Fruit fly (Drosophila melanogaster) whole organism, embryonic: ENCODE measurements around the gene APC4.

Experiments used
- Antp ChIP-seq: fragments of 200-800 bp; sonication (Bioruptor generic); optimal IDR thresholded peaks from 3 replicates; lab custom pipeline; 2016; ENCODE audit warnings: missing biosample characterization, missing genetic modification characterization
- CG11560 ChIP-seq: fragments of 200-800 bp; sonication (Bioruptor generic); IDR thresholded peaks from 3 replicates; pipeline ENCODE4 v1.3.6; 2022; ENCODE audit warnings: missing biosample characterization, missing genetic modification characterization
- CG12104 ChIP-seq: fragments of 200-800 bp; sonication (Bioruptor generic); optimal IDR thresholded peaks from 3 replicates; lab custom pipeline; 2016; ENCODE audit warnings: missing biosample characterization, missing genetic modification characterization
- CG12236 ChIP-seq: fragments of 200-800 bp; sonication (Bioruptor generic); optimal IDR thresholded peaks from 2 replicates; lab custom pipeline; 2016; ENCODE audit warnings: missing biosample characterization, missing genetic modification characterization
- CG13123 ChIP-seq: fragments of 200-800 bp; sonication (Bioruptor generic); optimal IDR thresholded peaks from 2 replicates; lab custom pipeline; 2016; ENCODE audit warnings: missing biosample characterization, missing genetic modification characterization
- CG13624 ChIP-seq: fragments of 200-800 bp; sonication (Bioruptor generic); optimal IDR thresholded peaks from 2 replicates; lab custom pipeline; 2016; ENCODE audit warnings: missing biosample characterization, missing genetic modification characterization
- CG14014 ChIP-seq: fragments of 200-800 bp; sonication (Bioruptor generic); IDR thresholded peaks from 2 replicates; pipeline ENCODE4 v1.3.6; 2022; ENCODE audit warnings: missing biosample characterization, missing genetic modification characterization
- CG14710 ChIP-seq: fragments of 200-800 bp; sonication (Bioruptor generic); optimal IDR thresholded peaks from 3 replicates; lab custom pipeline; 2019; ENCODE audit warnings: missing biosample characterization, mild to moderate bottlenecking, missing genetic modification characterization, moderate library complexity
- CG15479 ChIP-seq: fragments of 200-800 bp; sonication (Bioruptor generic); optimal IDR thresholded peaks from 3 replicates; lab custom pipeline; 2019; ENCODE audit warnings: missing biosample characterization, mild to moderate bottlenecking, missing genetic modification characterization, moderate library complexity
- CG15514 ChIP-seq: fragments of 200-800 bp; sonication (Bioruptor generic); optimal IDR thresholded peaks from 3 replicates; lab custom pipeline; 2017; ENCODE audit warnings: missing biosample characterization, missing genetic modification characterization, mild to moderate bottlenecking, moderate library complexity, missing genetic modification reagents
- CG17186 ChIP-seq: fragments of 200-800 bp; sonication (Bioruptor generic); optimal IDR thresholded peaks from 3 replicates; lab custom pipeline; 2017; ENCODE audit warnings: missing biosample characterization, missing genetic modification reagents, missing genetic modification characterization
- CG2875 ChIP-seq: fragments of 200-800 bp; sonication (Bioruptor generic); optimal IDR thresholded peaks from 2 replicates; lab custom pipeline; 2017; ENCODE audit warnings: missing biosample characterization, mild to moderate bottlenecking, missing genetic modification characterization, missing genetic modification reagents
- CG30431 ChIP-seq: fragments of 200-800 bp; sonication (Bioruptor generic); optimal IDR thresholded peaks from 2 replicates; lab custom pipeline; 2017; ENCODE audit warnings: missing biosample characterization, missing genetic modification characterization
- CG32767 ChIP-seq: fragments of 200-800 bp; sonication (Bioruptor generic); IDR thresholded peaks from 2 replicates; pipeline ENCODE4 v1.3.6; 2022; ENCODE audit warnings: missing biosample characterization, missing genetic modification characterization
- CG32772 ChIP-seq: fragments of 200-800 bp; sonication (Bioruptor generic); IDR thresholded peaks from 2 replicates; pipeline ENCODE4 v1.3.6; 2022; ENCODE audit warnings: missing biosample characterization, missing genetic modification characterization
- CG34376 ChIP-seq: fragments of 200-800 bp; sonication (Bioruptor generic); optimal IDR thresholded peaks from 2 replicates; lab custom pipeline; 2018; ENCODE audit warnings: missing biosample characterization, mild to moderate bottlenecking, missing genetic modification characterization
- CG42726 ChIP-seq: fragments of 200-800 bp; sonication (Bioruptor generic); IDR thresholded peaks from 2 replicates; pipeline ENCODE4 v1.3.6; 2022; ENCODE audit warnings: missing biosample characterization, missing genetic modification characterization; ENCODE audit not compliant: partially characterized antibody
- CG4360 ChIP-seq: fragments of 200-800 bp; sonication (Bioruptor generic); IDR thresholded peaks from 2 replicates; pipeline ENCODE4 v1.3.6; 2022; ENCODE audit warnings: missing biosample characterization, missing genetic modification characterization
- CG5180 ChIP-seq: fragments of 200-800 bp; sonication (Bioruptor generic); optimal IDR thresholded peaks from 3 replicates; lab custom pipeline; 2017; ENCODE audit warnings: missing biosample characterization, missing genetic modification characterization, mild to moderate bottlenecking, moderate library complexity, missing genetic modification reagents
- CG6254 ChIP-seq: fragments of 200-800 bp; sonication (Bioruptor generic); optimal IDR thresholded peaks from 3 replicates; lab custom pipeline; 2017; ENCODE audit warnings: mild to moderate bottlenecking, missing biosample characterization, missing genetic modification reagents, missing genetic modification characterization
- CG6791 ChIP-seq: fragments of 200-800 bp; sonication (Bioruptor generic); IDR thresholded peaks from 3 replicates; pipeline ENCODE4 v1.3.6; 2022; ENCODE audit warnings: missing biosample characterization, missing genetic modification characterization; ENCODE audit not compliant: partially characterized antibody
- CG8388 ChIP-seq: fragments of 200-800 bp; sonication (Bioruptor generic); optimal IDR thresholded peaks from 2 replicates; lab custom pipeline; 2019; ENCODE audit warnings: missing biosample characterization, mild to moderate bottlenecking, missing genetic modification characterization, moderate library complexity
- HLHmδ ChIP-seq: fragments of 200-800 bp; sonication (Bioruptor generic); optimal IDR thresholded peaks from 2 replicates; lab custom pipeline; 2018; ENCODE audit warnings: missing biosample characterization, mild to moderate bottlenecking, missing genetic modification characterization, moderate library complexity
- Hmr ChIP-seq: fragments of 200-800 bp; sonication (Bioruptor generic); optimal IDR thresholded peaks from 3 replicates; lab custom pipeline; 2017; ENCODE audit warnings: mild to moderate bottlenecking, missing biosample characterization, missing genetic modification reagents, missing genetic modification characterization
- Lpt ChIP-seq: fragments of >200 bp; optimal IDR thresholded peaks from 2 replicates; lab custom pipeline; 2018; ENCODE audit warnings: missing biosample characterization, missing genetic modification characterization
- Mad ChIP-seq: fragments of 200-800 bp; sonication (Bioruptor generic); optimal IDR thresholded peaks from 2 replicates; lab custom pipeline; 2016; ENCODE audit warnings: missing biosample characterization, missing genetic modification characterization
- Nf-YA ChIP-seq: fragments of 200-800 bp; sonication (Bioruptor generic); IDR thresholded peaks from 2 replicates; pipeline ENCODE4 v1.3.6; 2022; ENCODE audit warnings: missing biosample characterization, missing genetic modification characterization
- Oaz ChIP-seq: fragments of 200-800 bp; sonication (Bioruptor generic); IDR thresholded peaks from 2 replicates; pipeline ENCODE4 v1.3.6; 2022; ENCODE audit warnings: missing biosample characterization, missing genetic modification characterization
- Oli ChIP-seq: fragments of 200-800 bp; sonication (Bioruptor generic); optimal IDR thresholded peaks from 2 replicates; lab custom pipeline; 2018; ENCODE audit warnings: missing biosample characterization, mild to moderate bottlenecking, missing genetic modification characterization, moderate library complexity
- Tbp ChIP-seq: fragments of >200 bp; optimal IDR thresholded peaks from 2 replicates; lab custom pipeline; 2018; ENCODE audit warnings: missing biosample characterization, missing genetic modification characterization
- al ChIP-seq: fragments of 200-800 bp; sonication (Bioruptor generic); IDR thresholded peaks from 2 replicates; pipeline ENCODE4 v1.3.6; 2022; ENCODE audit warnings: missing biosample characterization, missing genetic modification characterization
- ara ChIP-seq: fragments of 200-800 bp; sonication (Bioruptor generic); IDR thresholded peaks from 2 replicates; pipeline ENCODE4 v1.3.6; 2022; ENCODE audit warnings: missing biosample characterization, missing genetic modification characterization
- bab2 ChIP-seq: fragments of 200-800 bp; sonication (Bioruptor generic); optimal IDR thresholded peaks from 2 replicates; lab custom pipeline; 2016; ENCODE audit warnings: missing biosample characterization, missing genetic modification characterization
- bowl ChIP-seq: fragments of 200-800 bp; sonication (Bioruptor generic); IDR thresholded peaks from 2 replicates; pipeline ENCODE4 v1.3.6; 2022; ENCODE audit warnings: missing biosample characterization, missing genetic modification characterization
- chif ChIP-seq, 2 experiments: fragments of 200-800 bp; sonication (Bioruptor generic); optimal IDR thresholded peaks; 3 replicates each; lab custom pipeline; 2016; ENCODE audit warnings: missing biosample characterization in 2 of 2, missing genetic modification characterization in 2 of 2
- chn ChIP-seq: fragments of 200-800 bp; sonication (Bioruptor generic); optimal IDR thresholded peaks from 2 replicates; lab custom pipeline; 2016; ENCODE audit warnings: missing biosample characterization, missing genetic modification characterization
- eve ChIP-seq, 2 experiments: fragments of >200 bp; optimal IDR thresholded peaks; 2 replicates each; lab custom pipeline; 2017; ENCODE audit warnings: missing biosample characterization in 2 of 2, missing genetic modification characterization in 2 of 2
- eyg ChIP-seq: fragments of 200-800 bp; sonication (Bioruptor generic); optimal IDR thresholded peaks from 3 replicates; lab custom pipeline; 2016; ENCODE audit warnings: missing biosample characterization, missing genetic modification characterization
- gem ChIP-seq: fragments of 200-800 bp; sonication (Bioruptor generic); optimal IDR thresholded peaks from 2 replicates; lab custom pipeline; 2019; ENCODE audit warnings: missing biosample characterization, mild to moderate bottlenecking, missing genetic modification characterization, moderate library complexity
- hth ChIP-seq: fragments of >200 bp; optimal IDR thresholded peaks from 2 replicates; lab custom pipeline; 2017; ENCODE audit warnings: inconsistent platforms
- inv ChIP-seq: fragments of 200-800 bp; sonication (Bioruptor generic); IDR thresholded peaks from 2 replicates; pipeline ENCODE4 v1.3.6; 2022; ENCODE audit warnings: missing biosample characterization, missing genetic modification characterization; ENCODE audit not compliant: partially characterized antibody
- lmd ChIP-seq: fragments of 200-800 bp; sonication (Bioruptor generic); IDR thresholded peaks from 2 replicates; pipeline ENCODE4 v1.3.6; 2022; ENCODE audit warnings: missing biosample characterization, missing genetic modification characterization
- oc ChIP-seq: fragments of 200-800 bp; sonication (Bioruptor generic); optimal IDR thresholded peaks from 2 replicates; lab custom pipeline; 2018; ENCODE audit warnings: missing biosample characterization, mild to moderate bottlenecking, missing genetic modification characterization, moderate library complexity
- pho ChIP-seq: fragments of 200-800 bp; sonication (Bioruptor generic); optimal IDR thresholded peaks from 2 replicates; lab custom pipeline; 2016; ENCODE audit warnings: missing biosample characterization, missing genetic modification characterization
- phol ChIP-seq: fragments of 200-800 bp; sonication (Bioruptor generic); optimal IDR thresholded peaks from 3 replicates; lab custom pipeline; 2018; ENCODE audit warnings: missing biosample characterization, mild to moderate bottlenecking, missing genetic modification characterization, moderate library complexity
- repo ChIP-seq: fragments of 200-800 bp; sonication (Bioruptor generic); optimal IDR thresholded peaks from 2 replicates; lab custom pipeline; 2016; ENCODE audit warnings: missing biosample characterization, missing genetic modification characterization
- shn ChIP-seq: fragments of 200-800 bp; sonication (Bioruptor generic); optimal IDR thresholded peaks from 3 replicates; lab custom pipeline; 2016; ENCODE audit warnings: missing biosample characterization, missing genetic modification characterization
- tll ChIP-seq, 2 experiments: fragments of 200-800 bp in 1 of 2; fragments of >200 bp in 1 of 2; sonication (Bioruptor generic) in 1 of 2; optimal IDR thresholded peaks; 2 replicates each; lab custom pipeline; 2017 to 2019; ENCODE audit warnings: missing biosample characterization in 2 of 2, missing genetic modification characterization in 2 of 2, mild to moderate bottlenecking in 1 of 2, moderate library complexity in 1 of 2
- tup ChIP-seq: fragments of 200-800 bp; sonication (Bioruptor generic); optimal IDR thresholded peaks from 2 replicates; lab custom pipeline; 2016; ENCODE audit warnings: missing biosample characterization, mild to moderate bottlenecking, missing genetic modification characterization, moderate library complexity
- vnd ChIP-seq: fragments of 200-800 bp; sonication (Bioruptor generic); IDR thresholded peaks from 3 replicates; pipeline ENCODE4 v1.3.6; 2022; ENCODE audit warnings: missing biosample characterization, missing genetic modification characterization; ENCODE audit not compliant: partially characterized antibody
- vvl ChIP-seq: fragments of 200-800 bp; sonication (Bioruptor generic); IDR thresholded peaks from 2 replicates; pipeline ENCODE4 v1.3.6; 2022; ENCODE audit warnings: missing biosample characterization, missing genetic modification characterization

Gene APC4

DNA sequence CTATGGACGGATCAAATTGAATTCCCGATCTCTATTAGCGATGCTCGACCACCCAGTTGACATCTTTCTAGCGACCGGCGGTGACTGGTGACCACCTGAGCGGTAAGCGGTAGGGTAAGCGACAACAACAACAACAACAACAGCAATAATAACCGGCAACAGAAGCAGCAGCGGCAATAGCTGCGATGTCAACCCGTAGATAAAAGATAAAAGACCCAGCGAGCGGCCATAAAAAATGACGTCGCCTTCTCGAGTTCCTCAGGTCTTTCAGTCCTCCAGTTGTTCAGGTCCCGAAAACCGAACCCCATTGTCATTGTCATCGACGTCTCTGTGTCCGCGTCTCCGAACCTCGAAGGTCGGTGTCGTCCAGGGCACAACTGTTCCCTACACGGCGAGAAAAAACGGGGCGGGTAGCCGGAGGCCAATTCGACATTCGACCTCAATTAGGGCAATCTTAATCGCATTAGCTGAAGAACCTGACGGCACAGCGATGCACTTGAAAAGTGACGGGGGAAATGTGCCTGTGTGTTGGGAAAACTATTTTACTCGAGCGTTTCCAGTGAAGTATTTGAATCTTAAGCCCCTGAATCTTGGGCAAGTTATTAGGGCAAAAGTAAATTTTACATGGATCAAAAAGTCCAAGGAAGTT, 50.0 kb downstream of the APC4 start (continued):
- TF ChIP-seq CG6791, result peak; percentile 13; the same call in 1 of the 3 replicates
- no peak for TF ChIP-seq CG13123
- TF ChIP-seq CG42726, result no peak
- no peak for TF ChIP-seq CG6254
- TF ChIP-seq bab2 (GFP tag; lab: Kevin White, UChicago), result no peak
- TF ChIP-seq Mad, result no peak
- no peak for TF ChIP-seq CG34376
- TF ChIP-seq chn (GFP tag; lab: Kevin White, UChicago), result no peak
- TF ChIP-seq Nf-YA (GFP tag; lab: Robert Waterston, UW), result no peak
- TF ChIP-seq CG13624 (GFP tag; lab: Kevin White, UChicago), result no peak
- no peak for TF ChIP-seq CG30431 (GFP tag; lab: Kevin White, UChicago)
- no peak for TF ChIP-seq CG11560
- no peak for TF ChIP-seq Oaz (GFP tag; lab: Robert Waterston, UW)
- no peak for TF ChIP-seq al (GFP tag; lab: Robert Waterston, UW)
- no peak for TF ChIP-seq eve (GFP tag; optimal IDR thresholded peaks at IDR 0.05; lab: Kevin White, UChicago)
- TF ChIP-seq bowl (GFP tag; lab: Robert Waterston, UW), result no peak
- no peak for TF ChIP-seq CG32767
- no peak for TF ChIP-seq vvl (GFP tag; lab: Robert Waterston, UW)
- no peak for TF ChIP-seq CG2875
- TF ChIP-seq HLHmδ (GFP tag; lab: Kevin White, UChicago), result no peak
- TF ChIP-seq eyg (GFP tag; lab: Kevin White, UChicago), result no peak
- no peak for TF ChIP-seq phol (tag; lab: Kevin White, UChicago)
- TF ChIP-seq CG4360 (GFP tag; lab: Robert Waterston, UW), result peak; percentile 95
- no peak for TF ChIP-seq Oli (tag; lab: Kevin White, UChicago)
- TF ChIP-seq pho, result no peak
- no peak for TF ChIP-seq Lpt
- TF ChIP-seq CG8388 (GFP tag; lab: Kevin White, UChicago), result no peak
- TF ChIP-seq Hmr (GFP tag; lab: Kevin White, UChicago), result no peak
- TF ChIP-seq CG14014 (GFP tag; lab: Robert Waterston, UW), result no peak
- no peak for TF ChIP-seq Antp (GFP tag; lab: Kevin White, UChicago)
- no peak for TF ChIP-seq CG17186 (GFP tag; lab: Kevin White, UChicago)
- TF ChIP-seq tll (GFP tag; optimal IDR thresholded peaks at IDR 0.05; lab: Kevin White, UChicago), result peak in 1 of 2 experiments; percentile 86
- no peak for TF ChIP-seq tup (GFP tag; lab: Kevin White, UChicago)
- no peak for TF ChIP-seq ara (GFP tag; lab: Robert Waterston, UW)
- TF ChIP-seq oc (tag; lab: Kevin White, UChicago), result peak; percentile 52
- TF ChIP-seq CG15479, result no peak
- TF ChIP-seq CG15514 (GFP tag; lab: Kevin White, UChicago), result no peak
- TF ChIP-seq CG12236 (GFP tag; lab: Kevin White, UChicago), result no peak
- TF ChIP-seq repo (GFP tag; lab: Kevin White, UChicago), result no peak
- no peak for TF ChIP-seq chif (GFP tag; optimal IDR thresholded peaks at IDR 0.05; lab: Kevin White, UChicago)
- no peak for TF ChIP-seq Tbp (GFP tag; lab: Kevin White, UChicago)
- no peak for TF ChIP-seq vnd (GFP tag; lab: Robert Waterston, UW)
- TF ChIP-seq CG32772 (GFP tag; lab: Robert Waterston, UW), result no peak
- no peak for TF ChIP-seq shn (GFP tag; lab: Kevin White, UChicago)
- TF ChIP-seq lmd (GFP tag; lab: Robert Waterston, UW), result no peak
- TF ChIP-seq CG14710 (tag; lab: Kevin White, UChicago), result no peak
- no peak for TF ChIP-seq hth (lab: Kevin White, UChicago)
- TF ChIP-seq CG12104 (GFP tag; lab: Kevin White, UChicago), result no peak
- TF ChIP-seq inv (GFP tag; lab: Robert Waterston, UW), result no peak
- TF ChIP-seq CG5180, result peak; percentile 30
- no peak for TF ChIP-seq gem (tag; lab: Kevin White, UChicago)
